Fruit fly (Drosophila melanogaster) whole organism, adult: Measurements from ENCODE around the gene PpV.
A peak's percentile ranks its signal among the peaks of the same experiment; 100 is the strongest.

Experiments used
- CG14711 ChIP-seq: fragments of 200-800 bp; sonication (Bioruptor generic); optimal IDR thresholded peaks from 2 replicates; lab custom pipeline; 2018; ENCODE audit warnings: missing biosample characterization, mild to moderate bottlenecking, missing genetic modification characterization, moderate library complexity
- Crg-1 ChIP-seq: fragments of 200-800 bp; sonication (Bioruptor generic); optimal IDR thresholded peaks from 2 replicates; lab custom pipeline; 2016; ENCODE audit warnings: missing biosample characterization, missing genetic modification characterization
- cic ChIP-seq: fragments of 200-800 bp; sonication (Bioruptor generic); optimal IDR thresholded peaks from 2 replicates; lab custom pipeline; 2017; ENCODE audit warnings: missing biosample characterization, mild to moderate bottlenecking, missing genetic modification characterization, moderate library complexity
- kay ChIP-seq: fragments of 200-800 bp; sonication (Bioruptor generic); peaks from one replicate; lab custom pipeline; 2016; ENCODE audit warnings: missing biosample characterization, missing genetic modification characterization, borderline replicate concordance
- ovo ChIP-seq: fragments of 200-800 bp; sonication (Bioruptor generic); optimal IDR thresholded peaks from 2 replicates; lab custom pipeline; 2016; ENCODE audit warnings: missing biosample characterization, missing genetic modification characterization
- tj ChIP-seq: fragments of 200-800 bp; sonication (Bioruptor generic); optimal IDR thresholded peaks from 3 replicates; lab custom pipeline; 2017; ENCODE audit warnings: missing biosample characterization, mild to moderate bottlenecking, missing genetic modification characterization, moderate library complexity
- toe ChIP-seq: fragments of 200-800 bp; sonication (Bioruptor generic); optimal IDR thresholded peaks from 2 replicates; lab custom pipeline; 2016; ENCODE audit warnings: missing biosample characterization, missing genetic modification characterization

DNA sequence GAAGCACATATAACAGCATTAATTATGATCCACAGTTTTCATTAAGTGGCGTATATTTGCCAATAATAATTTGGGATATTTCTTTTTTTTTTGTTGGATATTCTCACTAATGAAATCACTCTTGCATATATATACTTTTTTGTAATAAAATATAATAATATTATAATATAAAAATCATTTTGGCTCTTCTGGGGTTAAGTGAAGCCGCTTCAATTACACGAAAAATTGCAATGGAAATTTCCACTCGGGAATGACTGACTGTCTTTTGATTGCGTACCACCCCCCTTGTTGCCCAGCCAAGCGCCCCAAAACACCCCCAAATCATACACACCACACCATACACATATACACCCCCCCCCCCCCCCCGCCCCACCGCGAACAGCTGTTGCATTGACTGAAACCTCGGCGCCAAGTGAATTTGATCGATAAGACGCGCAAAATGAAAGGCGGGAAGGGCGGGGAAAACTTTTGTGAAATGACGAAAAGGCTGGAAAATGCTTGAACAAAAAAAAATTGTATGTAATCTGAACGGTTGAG is 28.1 kb downstream of the PpV start:
- TF ChIP-seq ovo (GFP tag; lab: Kevin White, UChicago) (peak; percentile 20), tj (GFP tag; lab: Kevin White, UChicago) (peak; percentile 16), cic (GFP tag; lab: Kevin White, UChicago) (no peak), Crg-1 (GFP tag; lab: Kevin White, UChicago) (no peak), kay (GFP tag; lab: Kevin White, UChicago) (no peak), toe (no peak), CG14711 (tag; lab: Kevin White, UChicago) (peak; percentile 10)
